Fruit fly (Drosophila melanogaster): ENCODE results near the gene bip1.
A peak's percentile ranks its signal among the peaks of the same experiment; 100 is the strongest.

dm6 chr3L:8081822-8082221 lies 23.3 kb upstream of the bip1 start:
- TF ChIP-seq CG12768 (GFP tag; optimal IDR thresholded peaks at IDR 0.05) (peak; percentile 75), Clk (GFP tag; optimal IDR thresholded peaks at IDR 0.05) (peak; percentile 24), pad (GFP tag; optimal IDR thresholded peaks at IDR 0.05) (peak; percentile 60)
